Worm (Caenorhabditis elegans) whole organism, L4 larva: ENCODE measurements around the gene ssp-36.

Source experiments
- D1046.2 ChIP-seq: fragments of 200-800 bp; sonication (Bioruptor generic); IDR thresholded peaks from 2 replicates; pipeline ENCODE4 v1.3.6; 2022; ENCODE audit warnings: missing genetic modification characterization, missing compliant biosample characterization
- F10B5.3 ChIP-seq: sonication (generic microtip); optimal IDR thresholded peaks from 2 replicates; lab custom pipeline; 2016; ENCODE audit warnings: mild to moderate bottlenecking, missing genetic modification characterization, missing compliant biosample characterization
- F44E2.7 ChIP-seq: fragments of 200-800 bp; sonication (Bioruptor generic); IDR thresholded peaks from 2 replicates; pipeline ENCODE4 v2.1.2; 2022; ENCODE audit warnings: missing genetic modification characterization, missing compliant biosample characterization
- F49E8.2 ChIP-seq: sonication (generic microtip); optimal IDR thresholded peaks from 2 replicates; lab custom pipeline; 2016; ENCODE audit warnings: missing compliant biosample characterization, mild to moderate bottlenecking, missing genetic modification characterization, borderline replicate concordance
- T20F7.1 ChIP-seq: fragments of 200-800 bp; sonication (Bioruptor generic); optimal IDR thresholded peaks from 2 replicates; lab custom pipeline; 2018; ENCODE audit warnings: mild to moderate bottlenecking, missing genetic modification characterization, missing compliant biosample characterization
- Y5F2A.4 ChIP-seq: fragments of 200-800 bp; sonication (Bioruptor generic); optimal IDR thresholded peaks from 2 replicates; lab custom pipeline; 2018; ENCODE audit warnings: mild to moderate bottlenecking, missing genetic modification characterization, missing compliant biosample characterization
- ZK546.5 ChIP-seq, 2 experiments: sonication (generic microtip); optimal IDR thresholded peaks; 2 replicates each; lab custom pipeline; 2017; ENCODE audit warnings: missing biosample characterization in 2 of 2, missing genetic modification characterization in 2 of 2
- aha-1 ChIP-seq: fragments of 150-350 bp; peaks from one replicate; lab custom pipeline; 2014; ENCODE audit warnings: missing biosample characterization, missing genetic modification characterization
- ceh-28 ChIP-seq: fragments of 150-350 bp; optimal IDR thresholded peaks from 2 replicates; lab custom pipeline; 2014; ENCODE audit warnings: missing biosample characterization, missing genetic modification reagents, missing genetic modification characterization
- ceh-32 ChIP-seq: sonication (generic microtip); optimal IDR thresholded peaks from 2 replicates; lab custom pipeline; 2016; ENCODE audit warnings: mild to moderate bottlenecking, missing genetic modification characterization, missing compliant biosample characterization; ENCODE audit not compliant: poor library complexity
- ceh-62 ChIP-seq: sonication (generic microtip); optimal IDR thresholded peaks from 2 replicates; lab custom pipeline; 2017; ENCODE audit warnings: missing biosample characterization, missing genetic modification characterization
- ceh-82 ChIP-seq: sonication (generic microtip); optimal IDR thresholded peaks from 2 replicates; lab custom pipeline; 2017; ENCODE audit warnings: missing biosample characterization, missing genetic modification characterization
- ces-1 ChIP-seq: fragments of 150-350 bp; sonication (generic microtip); optimal IDR thresholded peaks from 4 replicates; lab custom pipeline; 2014; ENCODE audit warnings: missing biosample characterization, missing genetic modification reagents, missing genetic modification characterization
- daf-16 ChIP-seq, 3 experiments: sonication (generic microtip); optimal IDR thresholded peaks; 2 replicates each; lab custom pipeline; 2016 to 2017; ENCODE audit warnings: missing genetic modification characterization in 3 of 3, missing genetic modification reagents in 3 of 3, mild to moderate bottlenecking in 2 of 3, missing compliant biosample characterization in 2 of 3, missing biosample characterization in 1 of 3, moderate library complexity in 1 of 3
- daf-19 ChIP-seq: fragments of 200-800 bp; sonication (Bioruptor generic); conservative IDR thresholded peaks from 2 replicates; pipeline ENCODE4 v1.3.6; 2022; ENCODE audit warnings: missing genetic modification characterization, missing compliant biosample characterization
- daf-8 ChIP-seq: fragments of 200-800 bp; sonication (Bioruptor generic); IDR thresholded peaks from 2 replicates; pipeline ENCODE4 v1.3.6; 2022; ENCODE audit warnings: missing genetic modification characterization, missing compliant biosample characterization
- duxl-1 ChIP-seq: sonication (generic microtip); optimal IDR thresholded peaks from 2 replicates; lab custom pipeline; 2016; ENCODE audit warnings: mild to moderate bottlenecking, missing genetic modification characterization, moderate library complexity, missing compliant biosample characterization; ENCODE audit not compliant: poor library complexity
- dve-1 ChIP-seq: sonication (generic microtip); optimal IDR thresholded peaks from 2 replicates; lab custom pipeline; 2017; ENCODE audit warnings: antibody characterized with exemption, mild to moderate bottlenecking, missing genetic modification characterization, missing compliant biosample characterization; ENCODE audit not compliant: insufficient read depth
- egl-43 ChIP-seq: fragments of 200-800 bp; sonication (Bioruptor generic); IDR thresholded peaks from 2 replicates; pipeline ENCODE4 v1.3.6; 2022; ENCODE audit warnings: missing genetic modification reagents, missing genetic modification characterization, missing compliant biosample characterization
- fos-1 ChIP-seq: fragments of 150-350 bp; optimal IDR thresholded peaks from 2 replicates; lab custom pipeline; 2014; ENCODE audit warnings: missing biosample characterization, missing genetic modification characterization
- hlh-30 ChIP-seq: sonication (generic microtip); optimal IDR thresholded peaks from 2 replicates; lab custom pipeline; 2017; ENCODE audit warnings: antibody characterized with exemption, mild to moderate bottlenecking, missing genetic modification characterization, missing compliant biosample characterization; ENCODE audit not compliant: insufficient read depth
- jun-1 ChIP-seq: fragments of 150-350 bp; optimal IDR thresholded peaks from 2 replicates; lab custom pipeline; 2014; ENCODE audit warnings: missing biosample characterization, missing genetic modification reagents, missing genetic modification characterization
- lin-13 ChIP-seq: fragments of 150-350 bp; optimal IDR thresholded peaks from 2 replicates; lab custom pipeline; 2014; ENCODE audit warnings: missing biosample characterization, missing genetic modification reagents, missing genetic modification characterization
- lin-38 ChIP-seq: fragments of 200-800 bp; sonication (Bioruptor generic); IDR thresholded peaks from 2 replicates; pipeline ENCODE4 v1.3.6; 2022; ENCODE audit warnings: missing genetic modification reagents, missing genetic modification characterization, missing compliant biosample characterization
- lsy-2 ChIP-seq, 2 experiments: fragments of 150-350 bp in 1 of 2; sonication (generic microtip) in 1 of 2; optimal IDR thresholded peaks; 2 replicates each; lab custom pipeline; 2014 to 2017; ENCODE audit warnings: missing biosample characterization in 2 of 2, missing genetic modification characterization in 2 of 2
- madf-9 ChIP-seq: fragments of 200-800 bp; sonication (Bioruptor generic); conservative IDR thresholded peaks from 2 replicates; pipeline ENCODE4 v1.3.6; 2022; ENCODE audit warnings: missing genetic modification reagents, missing genetic modification characterization, missing compliant biosample characterization
- mdl-1 ChIP-seq, 2 experiments: fragments of 150-350 bp in 1 of 2; sonication (generic microtip) in 1 of 2; optimal IDR thresholded peaks; 2 replicates each; lab custom pipeline; 2014 to 2017; ENCODE audit warnings: missing biosample characterization in 2 of 2, missing genetic modification characterization in 2 of 2
- nhr-10 ChIP-seq: fragments of 150-350 bp; optimal IDR thresholded peaks from 2 replicates; lab custom pipeline; 2014; ENCODE audit warnings: missing biosample characterization, missing genetic modification characterization
- nhr-11 ChIP-seq: fragments of 150-350 bp; optimal IDR thresholded peaks from 2 replicates; lab custom pipeline; 2014; ENCODE audit warnings: missing biosample characterization, missing genetic modification characterization
- nhr-237 ChIP-seq: sonication (generic microtip); optimal IDR thresholded peaks from 2 replicates; lab custom pipeline; 2017; ENCODE audit warnings: missing biosample characterization, missing genetic modification characterization
- nhr-25 ChIP-seq: sonication (generic microtip); optimal IDR thresholded peaks from 2 replicates; lab custom pipeline; 2017; ENCODE audit warnings: missing genetic modification characterization, mild to moderate bottlenecking, missing compliant biosample characterization, antibody characterized with exemption, moderate library complexity, borderline replicate concordance; ENCODE audit not compliant: insufficient read depth
- nhr-28 ChIP-seq: fragments of 150-350 bp; optimal IDR thresholded peaks from 2 replicates; lab custom pipeline; 2014; ENCODE audit warnings: missing biosample characterization, missing genetic modification characterization
- nhr-41 ChIP-seq: fragments of 200-800 bp; sonication (Bioruptor generic); IDR thresholded peaks from 2 replicates; pipeline ENCODE4 v1.3.6; 2022; ENCODE audit warnings: missing genetic modification reagents, missing genetic modification characterization, missing compliant biosample characterization
- nhr-48 ChIP-seq: sonication (generic microtip); optimal IDR thresholded peaks from 2 replicates; lab custom pipeline; 2016; ENCODE audit warnings: mild to moderate bottlenecking, missing genetic modification characterization, missing compliant biosample characterization
- nhr-6 ChIP-seq: fragments of 150-350 bp; optimal IDR thresholded peaks from 2 replicates; lab custom pipeline; 2014; ENCODE audit warnings: missing biosample characterization, missing genetic modification characterization
- nhr-77 ChIP-seq: fragments of 150-350 bp; optimal IDR thresholded peaks from 2 replicates; lab custom pipeline; 2014; ENCODE audit warnings: missing biosample characterization, missing genetic modification characterization
- php-3 ChIP-seq: fragments of 200-800 bp; sonication (Bioruptor generic); IDR thresholded peaks from 2 replicates; pipeline ENCODE4 v1.3.6; 2022; ENCODE audit warnings: missing genetic modification reagents, missing genetic modification characterization, missing compliant biosample characterization
- pqm-1 ChIP-seq: sonication (generic microtip); optimal IDR thresholded peaks from 2 replicates; lab custom pipeline; 2017; ENCODE audit warnings: missing biosample characterization, missing genetic modification characterization
- sdz-12 ChIP-seq: fragments of 200-800 bp; sonication (Bioruptor generic); optimal IDR thresholded peaks from 2 replicates; lab custom pipeline; 2018; ENCODE audit warnings: mild to moderate bottlenecking, missing genetic modification characterization, missing compliant biosample characterization
- snpc-1.2 ChIP-seq: fragments of 200-800 bp; sonication (Bioruptor generic); IDR thresholded peaks from 2 replicates; pipeline ENCODE4 v1.3.6; 2022; ENCODE audit warnings: missing genetic modification reagents, missing genetic modification characterization, missing compliant biosample characterization
- snpc-4 ChIP-seq: fragments of 150-350 bp; optimal IDR thresholded peaks from 2 replicates; lab custom pipeline; 2014; ENCODE audit warnings: missing biosample characterization, missing genetic modification characterization
- unc-39 ChIP-seq: sonication (generic microtip); optimal IDR thresholded peaks from 2 replicates; lab custom pipeline; 2017; ENCODE audit warnings: missing biosample characterization, missing genetic modification characterization
- unc-62 ChIP-seq, 3 experiments: fragments of 150-350 bp in 1 of 3; sonication (generic microtip); optimal IDR thresholded peaks in 2 of 3; peaks in 1 of 3; 1 replicate in 1 of 3; 2 replicates in 2 of 3; lab custom pipeline; 2014 to 2017; ENCODE audit warnings: missing biosample characterization in 3 of 3, missing genetic modification characterization in 3 of 3, missing genetic modification reagents in 3 of 3, missing genotype in 1 of 3
- vab-7 ChIP-seq: fragments of 200-800 bp; sonication (Bioruptor generic); IDR thresholded peaks from 2 replicates; pipeline ENCODE4 v1.3.6; 2022; ENCODE audit warnings: missing genetic modification reagents, missing genetic modification characterization, missing compliant biosample characterization
- zfp-2 ChIP-seq: sonication (generic microtip); optimal IDR thresholded peaks from 2 replicates; lab custom pipeline; 2016; ENCODE audit warnings: mild to moderate bottlenecking, missing genetic modification characterization, missing compliant biosample characterization
- zip-2 ChIP-seq: fragments of 150-350 bp; optimal IDR thresholded peaks from 2 replicates; lab custom pipeline; 2014; ENCODE audit warnings: missing biosample characterization, missing genetic modification characterization
- ztf-7 ChIP-seq: fragments of 150-350 bp; optimal IDR thresholded peaks from 2 replicates; lab custom pipeline; 2014; ENCODE audit warnings: missing biosample characterization, missing genetic modification characterization

The ssp-36 gene

DNA sequence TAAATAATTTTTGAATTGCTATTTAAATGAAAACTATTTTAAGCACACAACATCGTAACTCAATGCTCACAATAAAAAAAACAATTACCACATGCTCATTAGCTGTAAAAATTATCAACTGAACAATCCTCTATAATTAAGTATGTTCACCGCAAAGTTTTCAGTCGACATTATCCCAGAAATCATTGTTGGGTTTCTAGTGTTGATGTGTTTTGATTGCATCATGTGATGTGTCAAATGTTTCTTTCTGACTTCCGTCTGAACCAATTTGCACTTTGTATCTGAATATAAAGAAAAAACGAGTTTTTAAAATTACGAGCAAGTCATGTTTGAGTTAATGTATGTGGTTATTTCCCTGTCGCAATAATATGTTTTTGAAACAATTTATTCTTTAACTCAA lies 48.3 kb downstream of the ssp-36 start:
- TF ChIP-seq nhr-48 (tag; lab: Kevin White, UChicago) (no peak), ceh-62 (tag; lab: Kevin White, UChicago) (no peak), jun-1 (no peak), hlh-30 (tag; lab: Kevin White, UChicago) (no peak), Y5F2A.4 (GFP tag; lab: Kevin White, UChicago) (no peak), nhr-25 (tag; lab: Kevin White, UChicago) (no peak), mdl-1 (tag; optimal IDR thresholded peaks at IDR 0.05; lab: Kevin White, UChicago) (no peak), lin-38 (GFP tag; lab: Robert Waterston, UW) (no peak), snpc-1.2 (GFP tag; lab: Robert Waterston, UW) (no peak), ceh-32 (tag; lab: Kevin White, UChicago) (no peak), nhr-41 (GFP tag; lab: Robert Waterston, UW) (no peak), nhr-237 (no peak), ceh-82 (tag; lab: Kevin White, UChicago) (no peak), ztf-7 (peak; percentile 95), php-3 (GFP tag; lab: Robert Waterston, UW) (no peak), duxl-1 (tag; lab: Kevin White, UChicago) (no peak), vab-7 (GFP tag; lab: Robert Waterston, UW) (no peak), F44E2.7 (no peak), zfp-2 (tag; lab: Kevin White, UChicago) (no peak), aha-1 (tag; lab: Kevin White, UChicago) (peak; percentile 86), unc-39 (tag; lab: Kevin White, UChicago) (no peak), daf-8 (no peak), F49E8.2 (tag; lab: Kevin White, UChicago) (no peak), unc-62 (GFP tag; optimal IDR thresholded peaks at IDR 0.05 in 1 of 2; lab: Kevin White, UChicago) (peak in 1 of 2 experiments; percentile 16), unc-62 (tag; optimal IDR thresholded peaks at IDR 0.05; lab: Kevin White, UChicago) (no peak), sdz-12 (no peak), lsy-2 (tag; optimal IDR thresholded peaks at IDR 0.05; lab: Kevin White, UChicago) (no peak)
- TF ChIP-seq, all 104 proteins: peak for 3

DNA sequence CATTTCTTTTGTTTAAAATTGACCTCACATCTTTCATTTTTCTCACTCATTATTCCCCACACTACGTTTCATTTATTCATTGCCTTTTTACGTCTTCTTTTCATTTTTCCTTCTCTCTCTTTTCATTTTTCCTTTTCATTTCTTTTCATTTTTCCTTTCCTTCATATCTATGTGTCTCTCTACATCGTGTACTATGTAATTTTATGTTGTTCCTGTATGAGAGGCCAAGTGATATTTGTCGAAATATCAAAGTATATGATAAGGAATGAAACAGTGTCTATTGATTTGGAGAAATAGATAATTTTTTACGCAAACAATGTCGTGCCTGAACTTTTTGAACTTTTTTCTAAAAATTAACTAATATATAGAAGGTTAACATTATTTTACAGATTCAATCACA lies 49.7 kb downstream of the ssp-36 start:
- no peak for TF ChIP-seq fos-1 (tag; lab: Kevin White, UChicago)
- TF ChIP-seq ces-1 = no peak
- TF ChIP-seq ZK546.5 (tag; optimal IDR thresholded peaks at IDR 0.05; lab: Kevin White, UChicago) = no peak
- TF ChIP-seq pqm-1 (tag; lab: Kevin White, UChicago) = peak; percentile 81
- TF ChIP-seq egl-43 (GFP tag; lab: Robert Waterston, UW) = no peak
- no peak for TF ChIP-seq lin-38 (GFP tag; lab: Robert Waterston, UW)
- no peak for TF ChIP-seq Y5F2A.4 (GFP tag; lab: Kevin White, UChicago)
- TF ChIP-seq dve-1 = peak; percentile 84
- TF ChIP-seq ztf-7 = peak; percentile 72
- no peak for TF ChIP-seq aha-1 (tag; lab: Kevin White, UChicago)
- TF ChIP-seq hlh-30 (tag; lab: Kevin White, UChicago) = peak; percentile 27
- TF ChIP-seq nhr-48 (tag; lab: Kevin White, UChicago) = no peak
- peak; percentile 74 for TF ChIP-seq nhr-77 (tag; lab: Kevin White, UChicago)
- peak in 1 of 2 experiments; percentile 53 for TF ChIP-seq lsy-2 (tag; optimal IDR thresholded peaks at IDR 0.05; lab: Kevin White, UChicago)
- peak; percentile 40 for TF ChIP-seq nhr-10 (tag; lab: Kevin White, UChicago)
- no peak for TF ChIP-seq daf-19 (GFP tag; lab: Robert Waterston, UW)
- no peak for TF ChIP-seq lin-13 (GFP tag; lab: Kevin White, UChicago)
- TF ChIP-seq T20F7.1 (GFP tag; lab: Kevin White, UChicago) = peak; percentile 37
- no peak for TF ChIP-seq F49E8.2 (tag; lab: Kevin White, UChicago)
- no peak for TF ChIP-seq nhr-25 (tag; lab: Kevin White, UChicago)
- TF ChIP-seq nhr-6 (tag; lab: Kevin White, UChicago) = peak; percentile 63
- no peak for TF ChIP-seq F10B5.3 (tag; lab: Kevin White, UChicago)
- no peak for TF ChIP-seq unc-62 (GFP tag; optimal IDR thresholded peaks at IDR 0.05 in 1 of 2; lab: Kevin White, UChicago)
- TF ChIP-seq unc-62 (tag; optimal IDR thresholded peaks at IDR 0.05; lab: Kevin White, UChicago) = no peak
- TF ChIP-seq madf-9 = no peak
- TF ChIP-seq ceh-28 (tag; lab: Kevin White, UChicago) = no peak
- no peak for TF ChIP-seq D1046.2 (GFP tag; lab: Robert Waterston, UW)
- no peak for TF ChIP-seq nhr-11 (tag; lab: Kevin White, UChicago)
- TF ChIP-seq snpc-4 (tag; lab: Kevin White, UChicago) = no peak
- TF ChIP-seq ceh-32 (tag; lab: Kevin White, UChicago) = no peak
- no peak for TF ChIP-seq daf-16 (GFP tag; optimal IDR thresholded peaks at IDR 0.05; lab: Kevin White, UChicago)
- TF ChIP-seq daf-16 (tag; optimal IDR thresholded peaks at IDR 0.05; lab: Kevin White, UChicago) = peak; percentile 52
- peak; percentile 90 for TF ChIP-seq nhr-28 (tag; lab: Kevin White, UChicago)
- TF ChIP-seq zip-2 (tag; lab: Kevin White, UChicago) = no peak
- TF ChIP-seq daf-8 = no peak
